Worm (Caenorhabditis elegans): ENCODE results near the gene srj-19.

- no peak for TF ChIP-seq elt-3 (tag; optimal IDR thresholded peaks at IDR 0.05)
- TF ChIP-seq lin-13 (tag; optimal IDR thresholded peaks at IDR 0.05): no peak
- no peak for TF ChIP-seq lsy-2 (tag; optimal IDR thresholded peaks at IDR 0.05)
- TF ChIP-seq nhr-76 (tag; optimal IDR thresholded peaks at IDR 0.05): no peak
- TF ChIP-seq snpc-4 (tag; optimal IDR thresholded peaks at IDR 0.05): no peak
- no peak for TF ChIP-seq nhr-28 (tag; optimal IDR thresholded peaks at IDR 0.05)
Measured at ce11 chrV:2617499-2617898, 47.0 kb upstream of the srj-19 start.
